Worm (Caenorhabditis elegans): ENCODE measurements around the gene F48G7.9.

Gene F48G7.9

DNA sequence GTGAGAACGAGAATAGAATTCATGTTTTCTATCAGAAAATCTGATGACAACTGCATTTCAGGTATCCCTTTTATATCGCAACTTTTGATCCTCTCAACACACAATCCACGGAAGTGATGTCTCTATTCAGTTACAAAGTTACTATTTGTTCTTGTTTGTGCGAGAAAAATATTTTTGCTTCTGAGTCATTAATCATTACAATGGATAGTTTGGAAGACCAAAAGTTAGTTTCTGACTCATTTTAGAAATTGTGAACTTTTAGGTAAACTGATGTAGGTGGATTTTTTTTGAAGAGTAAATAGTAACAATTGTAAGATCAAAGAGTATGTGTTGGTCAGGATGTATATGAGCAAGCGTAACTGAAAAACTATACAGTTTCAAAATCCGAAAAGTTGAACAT lies 18.8 kb downstream of the F48G7.9 start, which contains the start of gene srlf-36:
TSS of gene srlf-36 (minus strand) at position 101 of the 400 bp plus-strand sequence.
- TF ChIP-seq gmeb-2 (tag; optimal IDR thresholded peaks at IDR 0.05) (no peak), mec-3 (tag; optimal IDR thresholded peaks at IDR 0.05; ENCODE audit: borderline replicate concordance) (no peak), hlh-30 (tag; optimal IDR thresholded peaks at IDR 0.05; ENCODE audit: insufficient read depth) (no peak), lim-6 (tag; optimal IDR thresholded peaks at IDR 0.05) (no peak), pros-1 (tag; optimal IDR thresholded peaks at IDR 0.05) (no peak), nhr-232 (tag; optimal IDR thresholded peaks at IDR 0.05) (no peak), sox-4 (tag; optimal IDR thresholded peaks at IDR 0.05) (no peak), sdc-2 (tag; optimal IDR thresholded peaks at IDR 0.05) (no peak), unc-42 (tag; optimal IDR thresholded peaks at IDR 0.05) (no peak), hlh-13 (GFP tag; optimal IDR thresholded peaks at IDR 0.05) (no peak), zip-5 (tag; optimal IDR thresholded peaks at IDR 0.05) (no peak), ceh-48 (tag; optimal IDR thresholded peaks at IDR 0.05) (no peak), hlh-6 (tag; optimal IDR thresholded peaks at IDR 0.05) (no peak), nhr-11 (tag; optimal IDR thresholded peaks at IDR 0.05) (no peak), ztf-16 (tag; optimal IDR thresholded peaks at IDR 0.05) (no peak)

DNA sequence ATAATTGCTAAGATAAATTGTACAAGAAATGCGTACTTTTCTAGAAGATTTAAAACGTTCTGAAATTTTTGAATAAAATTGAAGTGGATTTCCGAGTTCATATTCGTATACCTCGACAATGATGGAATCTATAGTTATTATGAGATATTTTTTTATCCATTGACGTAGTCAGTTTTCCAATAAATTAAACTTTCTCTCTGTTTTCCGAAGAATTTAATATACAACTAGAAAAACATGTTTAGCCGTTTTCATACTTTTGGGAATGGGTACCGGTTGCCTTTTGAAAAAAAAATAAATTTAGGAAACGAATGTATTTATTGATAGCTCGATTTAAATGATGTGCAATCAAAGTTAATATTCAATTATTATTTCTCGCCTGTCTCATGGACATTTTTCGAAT lies 19.6 kb downstream of the F48G7.9 start, which contains the start of gene srw-109:
TSS of gene srw-109 (minus strand) at position 101 of the 400 bp plus-strand sequence.
- TF ChIP-seq pat-9 (tag; optimal IDR thresholded peaks at IDR 0.05) = no peak

DNA sequence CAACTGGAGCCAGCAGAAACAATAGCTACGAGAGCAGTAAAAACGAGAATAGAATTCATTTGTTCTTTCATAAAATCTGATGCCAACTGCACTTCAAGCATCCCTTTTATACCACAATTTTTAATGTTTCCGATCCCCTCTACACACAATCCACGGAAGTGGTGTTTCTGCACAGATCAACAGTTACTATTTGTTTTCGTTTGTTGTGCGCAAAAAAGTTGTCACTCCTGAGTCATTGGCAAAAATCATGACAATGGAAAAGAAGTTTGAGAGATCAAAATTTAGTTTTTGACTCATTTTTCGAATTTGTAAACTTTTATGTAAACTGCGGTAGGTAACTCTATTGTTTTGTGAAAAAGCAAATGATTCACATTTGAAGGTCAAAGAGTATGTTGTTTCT lies 24.3 kb downstream of the F48G7.9 start, which contains the start of gene srlf-37:
TSS of gene srlf-37 (minus strand) at position 101 of the 400 bp plus-strand sequence.
- no peak for TF ChIP-seq unc-86 (tag; optimal IDR thresholded peaks at IDR 0.05)
- no peak for TF ChIP-seq elt-2 (tag; optimal IDR thresholded peaks at IDR 0.05)
- no peak for TF ChIP-seq mec-3 (tag; optimal IDR thresholded peaks at IDR 0.05; ENCODE audit: borderline replicate concordance)
- TF ChIP-seq sox-4 (tag; optimal IDR thresholded peaks at IDR 0.05) = no peak
- no peak for TF ChIP-seq fax-1 (tag; optimal IDR thresholded peaks at IDR 0.05)
- no peak for TF ChIP-seq nfya-1 (tag; optimal IDR thresholded peaks at IDR 0.05)
- TF ChIP-seq ets-4 (tag; optimal IDR thresholded peaks at IDR 0.05) = no peak
- TF ChIP-seq madf-2 (tag; optimal IDR thresholded peaks at IDR 0.05) = no peak
- no peak for TF ChIP-seq ceh-14 (tag; optimal IDR thresholded peaks at IDR 0.05)
- no peak for TF ChIP-seq ceh-24 (tag; optimal IDR thresholded peaks at IDR 0.05)
- no peak for TF ChIP-seq C38D4.7 (GFP tag; optimal IDR thresholded peaks at IDR 0.05)
- TF ChIP-seq ceh-34 (tag; optimal IDR thresholded peaks at IDR 0.05) = no peak
- no peak for TF ChIP-seq unc-55 (GFP tag; optimal IDR thresholded peaks at IDR 0.05)
- TF ChIP-seq hlh-13 (GFP tag; optimal IDR thresholded peaks at IDR 0.05) = no peak
- no peak for TF ChIP-seq C08G9.2 (tag; optimal IDR thresholded peaks at IDR 0.05)
- TF ChIP-seq ttx-3 (tag; optimal IDR thresholded peaks at IDR 0.05) = no peak
- TF ChIP-seq pat-9 (tag; optimal IDR thresholded peaks at IDR 0.05) = no peak

DNA sequence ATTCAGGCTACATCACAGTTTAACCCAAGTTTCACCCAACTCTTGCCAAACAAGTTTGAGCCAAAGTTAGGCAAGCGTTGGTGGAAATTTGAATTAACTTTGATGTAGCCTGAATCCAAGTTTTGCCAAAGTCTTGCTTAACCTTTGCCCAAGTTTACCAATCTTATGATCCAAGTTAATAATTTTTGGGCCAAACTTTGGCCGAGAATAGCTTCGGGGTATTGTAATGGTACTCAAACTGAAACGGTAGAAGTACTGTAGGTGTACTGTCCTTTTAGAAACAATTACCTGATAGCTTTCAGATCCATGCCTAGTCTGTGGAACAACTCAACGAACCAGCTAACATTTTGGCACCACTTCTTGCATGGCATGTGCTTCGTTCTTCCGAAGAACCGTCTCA lies 28.2 kb downstream of the F48G7.9 start, which contains the start of gene nhr-251:
TSS of gene nhr-251 (plus strand) at position 301 of the 400 bp plus-strand sequence.
- TF ChIP-seq hlh-15 (tag; optimal IDR thresholded peaks at IDR 0.05) (no peak), pqm-1 (tag; optimal IDR thresholded peaks at IDR 0.05) (no peak), pat-9 (tag; optimal IDR thresholded peaks at IDR 0.05) (no peak), zip-5 (tag; optimal IDR thresholded peaks at IDR 0.05) (no peak), lin-11 (tag; optimal IDR thresholded peaks at IDR 0.05) (no peak)

DNA sequence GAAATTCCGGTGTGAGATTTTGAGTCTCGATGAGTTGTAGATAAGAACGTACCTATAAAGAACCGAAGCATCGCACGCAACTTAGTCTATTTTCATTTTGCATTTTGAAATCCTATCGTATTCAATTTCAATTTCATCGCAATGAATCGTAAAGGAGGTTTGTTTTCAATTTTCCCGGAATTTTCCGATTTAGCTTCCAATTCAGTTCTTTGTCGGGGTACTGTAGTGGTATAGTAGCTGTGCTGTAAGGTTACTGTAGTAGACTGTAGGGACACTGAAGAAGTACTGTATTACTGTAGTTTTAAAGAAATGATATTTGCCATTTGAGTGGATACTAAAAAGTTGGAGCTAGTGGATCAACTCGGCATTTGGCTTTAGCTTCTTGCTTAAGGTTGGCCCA lies 28.6 kb downstream of the F48G7.9 start:
- no peak for TF ChIP-seq tbx-7 (tag; optimal IDR thresholded peaks at IDR 0.05)
- no peak for TF ChIP-seq fkh-6 (tag; optimal IDR thresholded peaks at IDR 0.05)
- TF ChIP-seq syd-9 (tag; optimal IDR thresholded peaks at IDR 0.05) = no peak
- no peak for TF ChIP-seq ceh-31 (tag; optimal IDR thresholded peaks at IDR 0.05)
- TF ChIP-seq pax-1 (tag; optimal IDR thresholded peaks at IDR 0.05) = no peak
- no peak for TF ChIP-seq dmd-4 (tag; optimal IDR thresholded peaks at IDR 0.05; ENCODE audit: borderline replicate concordance)
- TF ChIP-seq mec-3 (tag; optimal IDR thresholded peaks at IDR 0.05; ENCODE audit: borderline replicate concordance) = no peak
- TF ChIP-seq fax-1 (tag; optimal IDR thresholded peaks at IDR 0.05) = no peak
- no peak for TF ChIP-seq ceh-14 (tag; optimal IDR thresholded peaks at IDR 0.05)
- TF ChIP-seq dve-1 (tag; optimal IDR thresholded peaks at IDR 0.05) = no peak
- TF ChIP-seq hlh-30 (tag; optimal IDR thresholded peaks at IDR 0.05; ENCODE audit: insufficient read depth) = no peak
- no peak for TF ChIP-seq unc-55 (GFP tag; optimal IDR thresholded peaks at IDR 0.05)
- TF ChIP-seq ttx-3 (tag; optimal IDR thresholded peaks at IDR 0.05) = no peak
- TF ChIP-seq ceh-48 (tag; optimal IDR thresholded peaks at IDR 0.05) = no peak
